Fruit fly (Drosophila melanogaster) whole organism, embryonic: ENCODE measurements around the gene XRCC1.
A peak's percentile ranks its signal among the peaks of the same experiment; 100 is the strongest.

Experiments used
- Aef1 ChIP-seq: fragments of 200-800 bp; sonication (Bioruptor generic); IDR thresholded peaks from 3 replicates; pipeline ENCODE4 v1.3.6; 2022; ENCODE audit warnings: missing biosample characterization, missing genetic modification characterization
- Atf-2 ChIP-seq: fragments of 200-800 bp; sonication (Bioruptor generic); optimal IDR thresholded peaks from 2 replicates; lab custom pipeline; 2016; ENCODE audit warnings: missing biosample characterization, missing genetic modification characterization
- CG10147 ChIP-seq: fragments of 200-800 bp; sonication (Bioruptor generic); optimal IDR thresholded peaks from 2 replicates; lab custom pipeline; 2019; ENCODE audit warnings: missing biosample characterization, mild to moderate bottlenecking, missing genetic modification characterization, moderate library complexity
- CG10267 ChIP-seq: fragments of 200-800 bp; sonication (Bioruptor generic); optimal IDR thresholded peaks from 2 replicates; lab custom pipeline; 2018; ENCODE audit warnings: missing biosample characterization, mild to moderate bottlenecking, missing genetic modification characterization, moderate library complexity
- CG10366 ChIP-seq: fragments of 200-800 bp; sonication (Bioruptor generic); IDR thresholded peaks from 2 replicates; pipeline ENCODE4 v1.3.6; 2022; ENCODE audit warnings: missing biosample characterization, missing genetic modification characterization
- CG11504 ChIP-seq: fragments of 200-800 bp; sonication (Bioruptor generic); optimal IDR thresholded peaks from 3 replicates; lab custom pipeline; 2019; ENCODE audit warnings: missing biosample characterization, mild to moderate bottlenecking, missing genetic modification characterization, moderate library complexity
- CG15269 ChIP-seq: fragments of 200-800 bp; sonication (Bioruptor generic); optimal IDR thresholded peaks from 2 replicates; lab custom pipeline; 2018; ENCODE audit warnings: missing biosample characterization, mild to moderate bottlenecking, missing genetic modification characterization, moderate library complexity
- CG15514 ChIP-seq: fragments of 200-800 bp; sonication (Bioruptor generic); optimal IDR thresholded peaks from 3 replicates; lab custom pipeline; 2017; ENCODE audit warnings: missing biosample characterization, missing genetic modification characterization, mild to moderate bottlenecking, moderate library complexity, missing genetic modification reagents
- CG17359 ChIP-seq: fragments of 200-800 bp; sonication (Bioruptor generic); optimal IDR thresholded peaks from 3 replicates; lab custom pipeline; 2018; ENCODE audit warnings: missing biosample characterization, mild to moderate bottlenecking, missing genetic modification characterization, moderate library complexity
- CG17568 ChIP-seq: fragments of 200-800 bp; sonication (Bioruptor generic); optimal IDR thresholded peaks from 2 replicates; lab custom pipeline; 2018; ENCODE audit warnings: missing biosample characterization, mild to moderate bottlenecking, missing genetic modification characterization, moderate library complexity
- CG1792 ChIP-seq: fragments of 200-800 bp; sonication (Bioruptor generic); optimal IDR thresholded peaks from 2 replicates; lab custom pipeline; 2016; ENCODE audit warnings: missing biosample characterization, missing genetic modification characterization
- CG1832 ChIP-seq: fragments of 200-800 bp; sonication (Bioruptor generic); optimal IDR thresholded peaks from 2 replicates; lab custom pipeline; 2017; ENCODE audit warnings: missing biosample characterization, mild to moderate bottlenecking, missing genetic modification characterization, inconsistent platforms
- CG2678 ChIP-seq: fragments of 200-800 bp; sonication (Bioruptor generic); optimal IDR thresholded peaks from 3 replicates; lab custom pipeline; 2019; ENCODE audit warnings: missing biosample characterization, mild to moderate bottlenecking, missing genetic modification characterization, moderate library complexity
- CG30403 ChIP-seq: fragments of 200-800 bp; sonication (Bioruptor generic); optimal IDR thresholded peaks from 3 replicates; lab custom pipeline; 2016; ENCODE audit warnings: missing biosample characterization, missing genetic modification characterization
- CG3847 ChIP-seq: fragments of 200-800 bp; sonication (Bioruptor generic); IDR thresholded peaks from 2 replicates; pipeline ENCODE4 v1.3.6; 2022; ENCODE audit warnings: missing biosample characterization, missing genetic modification characterization
- CG4424 ChIP-seq: fragments of 200-800 bp; sonication (Bioruptor generic); optimal IDR thresholded peaks from 3 replicates; lab custom pipeline; 2016; ENCODE audit warnings: missing biosample characterization, missing genetic modification characterization
- CG7928 ChIP-seq: fragments of 200-800 bp; sonication (Bioruptor generic); optimal IDR thresholded peaks from 2 replicates; lab custom pipeline; 2017; ENCODE audit warnings: missing biosample characterization, mild to moderate bottlenecking, missing genetic modification characterization
- CG8388 ChIP-seq: fragments of 200-800 bp; sonication (Bioruptor generic); optimal IDR thresholded peaks from 2 replicates; lab custom pipeline; 2019; ENCODE audit warnings: missing biosample characterization, mild to moderate bottlenecking, missing genetic modification characterization, moderate library complexity
- Dll ChIP-seq: fragments of 200-800 bp; sonication (Bioruptor generic); IDR thresholded peaks from 4 replicates; pipeline ENCODE4 v1.3.6; 2022; ENCODE audit warnings: missing biosample characterization, missing genetic modification characterization; ENCODE audit not compliant: partially characterized antibody
- Drgx ChIP-seq: fragments of 200-800 bp; sonication (Bioruptor generic); IDR thresholded peaks from 2 replicates; pipeline ENCODE4 v1.3.6; 2022; ENCODE audit warnings: missing biosample characterization, missing genetic modification characterization
- Eip74EF ChIP-seq, 2 experiments: fragments of 200-800 bp in 1 of 2; fragments of >200 bp in 1 of 2; sonication (Bioruptor generic) in 1 of 2; optimal IDR thresholded peaks; 2 replicates each; lab custom pipeline; 2017 to 2019; ENCODE audit warnings: missing biosample characterization in 2 of 2, missing genetic modification characterization in 2 of 2, mild to moderate bottlenecking in 1 of 2, moderate library complexity in 1 of 2
- Hr39 ChIP-seq: fragments of >200 bp; optimal IDR thresholded peaks from 2 replicates; lab custom pipeline; 2017
- MBD-R2 ChIP-seq: fragments of 200-800 bp; sonication (Bioruptor generic); IDR thresholded peaks from 2 replicates; pipeline ENCODE4 v1.3.6; 2022; ENCODE audit warnings: missing biosample characterization, missing genetic modification characterization
- Mrtf ChIP-seq: fragments of 200-800 bp; sonication (Bioruptor generic); IDR thresholded peaks from 3 replicates; pipeline ENCODE4 v1.3.6; 2022; ENCODE audit warnings: missing biosample characterization, missing genetic modification characterization
- Nf-YC ChIP-seq: fragments of 200-800 bp; optimal IDR thresholded peaks from 3 replicates; lab custom pipeline; 2019; ENCODE audit warnings: missing biosample characterization, mild to moderate bottlenecking, missing genetic modification characterization, moderate library complexity
- Optix ChIP-seq: fragments of 200-800 bp; sonication (Bioruptor generic); IDR thresholded peaks from 3 replicates; pipeline ENCODE4 v1.3.6; 2022; ENCODE audit warnings: missing biosample characterization, missing genetic modification characterization
- Ptx1 ChIP-seq: fragments of 200-800 bp; sonication (Bioruptor generic); IDR thresholded peaks from 2 replicates; pipeline ENCODE4 v1.3.6; 2022; ENCODE audit warnings: missing biosample characterization, missing genetic modification characterization
- Sox102F ChIP-seq: fragments of 200-800 bp; sonication (Bioruptor generic); optimal IDR thresholded peaks from 2 replicates; lab custom pipeline; 2018; ENCODE audit warnings: missing biosample characterization, mild to moderate bottlenecking, missing genetic modification characterization, moderate library complexity
- Tbp ChIP-seq: fragments of >200 bp; optimal IDR thresholded peaks from 2 replicates; lab custom pipeline; 2018; ENCODE audit warnings: missing biosample characterization, missing genetic modification characterization
- ase ChIP-seq: fragments of 200-800 bp; sonication (Bioruptor generic); IDR thresholded peaks from 3 replicates; pipeline ENCODE4 v1.3.6; 2022; ENCODE audit warnings: missing biosample characterization, missing genetic modification characterization
- bab2 ChIP-seq: fragments of 200-800 bp; sonication (Bioruptor generic); optimal IDR thresholded peaks from 2 replicates; lab custom pipeline; 2016; ENCODE audit warnings: missing biosample characterization, missing genetic modification characterization
- bsh ChIP-seq, 2 experiments: fragments of 200-800 bp; sonication (Bioruptor generic); optimal IDR thresholded peaks; 2 replicates each; lab custom pipeline; 2017 to 2018; ENCODE audit warnings: mild to moderate bottlenecking in 2 of 2, missing biosample characterization in 2 of 2, missing genetic modification characterization in 2 of 2, moderate library complexity in 1 of 2
- cad ChIP-seq: fragments of >200 bp; optimal IDR thresholded peaks from 2 replicates; lab custom pipeline; 2017; ENCODE audit warnings: missing biosample characterization, missing genetic modification characterization
- chif ChIP-seq, 2 experiments: fragments of 200-800 bp; sonication (Bioruptor generic); optimal IDR thresholded peaks; 3 replicates each; lab custom pipeline; 2016; ENCODE audit warnings: missing biosample characterization in 2 of 2, missing genetic modification characterization in 2 of 2
- chinmo ChIP-seq: fragments of 200-800 bp; sonication (Bioruptor generic); IDR thresholded peaks from 4 replicates; pipeline ENCODE4 v1.3.6; 2022; ENCODE audit warnings: missing biosample characterization, missing genetic modification characterization; ENCODE audit not compliant: partially characterized antibody
- exex ChIP-seq: fragments of 200-800 bp; sonication (Bioruptor generic); optimal IDR thresholded peaks from 4 replicates; lab custom pipeline; 2018; ENCODE audit warnings: missing biosample characterization, mild to moderate bottlenecking, missing genetic modification characterization, moderate library complexity
- fd102C ChIP-seq: fragments of 200-800 bp; sonication (Bioruptor generic); optimal IDR thresholded peaks from 2 replicates; lab custom pipeline; 2018; ENCODE audit warnings: missing biosample characterization, mild to moderate bottlenecking, missing genetic modification characterization, moderate library complexity
- fu2 ChIP-seq: fragments of 200-800 bp; sonication (Bioruptor generic); optimal IDR thresholded peaks from 2 replicates; lab custom pipeline; 2016; ENCODE audit warnings: missing biosample characterization, missing genetic modification characterization
- gsb-n ChIP-seq: fragments of 200-800 bp; sonication (Bioruptor generic); optimal IDR thresholded peaks from 3 replicates; lab custom pipeline; 2018; ENCODE audit warnings: missing biosample characterization, mild to moderate bottlenecking, missing genetic modification characterization
- jigr1 ChIP-seq: fragments of 200-800 bp; sonication (Bioruptor generic); IDR thresholded peaks from 3 replicates; pipeline ENCODE4 v1.3.6; 2022; ENCODE audit warnings: missing biosample characterization, missing genetic modification characterization
- mld ChIP-seq: fragments of 200-800 bp; sonication (Bioruptor generic); IDR thresholded peaks from 3 replicates; pipeline ENCODE4 v1.3.6; 2022; ENCODE audit warnings: missing biosample characterization, missing genetic modification characterization; ENCODE audit not compliant: partially characterized antibody
- nerfin-2 ChIP-seq: fragments of 200-800 bp; sonication (Bioruptor generic); IDR thresholded peaks from 2 replicates; pipeline ENCODE4 v1.3.6; 2022; ENCODE audit warnings: missing biosample characterization, missing genetic modification characterization; ENCODE audit not compliant: partially characterized antibody
- phol ChIP-seq: fragments of 200-800 bp; sonication (Bioruptor generic); optimal IDR thresholded peaks from 3 replicates; lab custom pipeline; 2018; ENCODE audit warnings: missing biosample characterization, mild to moderate bottlenecking, missing genetic modification characterization, moderate library complexity
- ranshi ChIP-seq: fragments of 200-800 bp; sonication (Bioruptor generic); IDR thresholded peaks from 2 replicates; pipeline ENCODE4 v1.3.6; 2022; ENCODE audit warnings: missing biosample characterization, missing genetic modification characterization
- repo ChIP-seq: fragments of 200-800 bp; sonication (Bioruptor generic); optimal IDR thresholded peaks from 2 replicates; lab custom pipeline; 2016; ENCODE audit warnings: missing biosample characterization, missing genetic modification characterization
- ro ChIP-seq: fragments of 200-800 bp; sonication (Bioruptor generic); IDR thresholded peaks from 2 replicates; pipeline ENCODE4 v1.3.6; 2022; ENCODE audit warnings: missing biosample characterization, missing genetic modification characterization
- salm ChIP-seq: fragments of 200-800 bp; sonication (Bioruptor generic); optimal IDR thresholded peaks from 2 replicates; lab custom pipeline; 2018; ENCODE audit warnings: missing biosample characterization, mild to moderate bottlenecking, missing genetic modification characterization
- sens ChIP-seq: fragments of 200-800 bp; sonication (Bioruptor generic); peaks from one replicate; lab custom pipeline; 2016; ENCODE audit warnings: missing biosample characterization, missing genetic modification characterization
- sim ChIP-seq: fragments of 200-800 bp; sonication (Bioruptor generic); IDR thresholded peaks from 2 replicates; pipeline ENCODE4 v1.3.6; 2022; ENCODE audit warnings: missing biosample characterization, missing genetic modification characterization
- trh ChIP-seq: fragments of 200-800 bp; sonication (Bioruptor generic); optimal IDR thresholded peaks from 2 replicates; lab custom pipeline; 2016; ENCODE audit warnings: missing biosample characterization, missing genetic modification characterization

The XRCC1 gene

dm6 chrX:5322459-5322883 lies 7.2 kb upstream of the XRCC1 start, which contains the start of gene Rnp4F (continued):
- TF ChIP-seq ranshi (GFP tag; lab: Robert Waterston, UW) (peak; percentile 71), CG15269 (tag; lab: Kevin White, UChicago) (peak; percentile 11), Mrtf (GFP tag; lab: Robert Waterston, UW) (peak; percentile 57; the same call in 2 of the 3 replicates), Drgx (GFP tag; lab: Robert Waterston, UW) (peak; percentile 47; the same call in 1 of the 2 replicates), CG30403 (GFP tag; lab: Kevin White, UChicago) (peak; percentile 74), CG4424 (GFP tag; lab: Kevin White, UChicago) (peak; percentile 59), Dll (GFP tag; lab: Robert Waterston, UW) (peak; percentile 76), Tbp (GFP tag; lab: Kevin White, UChicago) (no peak), fu2 (GFP tag; lab: Kevin White, UChicago) (peak; percentile 79), repo (peak; percentile 23), CG10267 (tag; lab: Kevin White, UChicago) (peak; percentile 30), Ptx1 (GFP tag; lab: Robert Waterston, UW) (peak; percentile 72), Eip74EF (GFP tag; optimal IDR thresholded peaks at IDR 0.05; lab: Kevin White, UChicago) (no peak), chinmo (GFP tag; lab: Robert Waterston, UW) (no peak), Hr39 (lab: Kevin White, UChicago) (no peak), CG7928 (peak; percentile 87), sim (GFP tag; lab: Robert Waterston, UW) (no peak), salm (tag; lab: Kevin White, UChicago) (no peak), bsh (GFP tag; optimal IDR thresholded peaks at IDR 0.05; lab: Kevin White, UChicago) (peak; percentile 34 to 48), CG10366 (GFP tag; lab: Robert Waterston, UW) (peak; percentile 58; the same call in 1 of the 2 replicates), phol (tag; lab: Kevin White, UChicago) (peak; percentile 78), CG1832 (GFP tag; lab: Kevin White, UChicago) (no peak), jigr1 (peak; percentile 58; the same call in 1 of the 3 replicates), trh (GFP tag; lab: Kevin White, UChicago) (peak; percentile 49), cad (GFP tag; lab: Kevin White, UChicago) (no peak), chif (GFP tag; optimal IDR thresholded peaks at IDR 0.05; lab: Kevin White, UChicago) (peak; percentile 17 to 64), Atf-2 (GFP tag; lab: Kevin White, UChicago) (peak; percentile 44), CG17359 (tag; lab: Kevin White, UChicago) (peak; percentile 64), exex (no peak), mld (GFP tag; lab: Robert Waterston, UW) (peak; percentile 61; the same call in 2 of the 3 replicates), CG10147 (GFP tag; lab: Kevin White, UChicago) (peak; percentile 18), CG3847 (peak; percentile 83), gsb-n (tag; lab: Kevin White, UChicago) (no peak), CG2678 (tag; lab: Kevin White, UChicago) (no peak), Sox102F (GFP tag; lab: Kevin White, UChicago) (no peak), bab2 (peak; percentile 68), Nf-YC (tag; lab: Kevin White, UChicago) (peak; percentile 21), CG1792 (GFP tag; lab: Kevin White, UChicago) (peak; percentile 45), fd102C (GFP tag; lab: Kevin White, UChicago) (no peak), CG15514 (GFP tag; lab: Kevin White, UChicago) (peak; percentile 56), Optix (GFP tag; lab: Robert Waterston, UW) (peak; percentile 57; the same call in 2 of the 3 replicates), CG8388 (GFP tag; lab: Kevin White, UChicago) (no peak), CG11504 (tag; lab: Kevin White, UChicago) (no peak), ro (no peak), nerfin-2 (GFP tag; lab: Robert Waterston, UW) (peak; percentile 58; the same call in 1 of the 2 replicates), MBD-R2 (GFP tag; lab: Robert Waterston, UW) (peak; percentile 85), ase (GFP tag; lab: Robert Waterston, UW) (peak; percentile 45; the same call in 2 of the 3 replicates), Aef1 (peak; percentile 67), sens (GFP tag; lab: Kevin White, UChicago) (peak; percentile 90), CG17568 (GFP tag; lab: Kevin White, UChicago) (no peak)
